Fruit fly (Drosophila melanogaster) whole organism, wandering third instar larva: ENCODE measurements around the gene alpha-Man-Ic.
A peak's percentile ranks its signal among the peaks of the same experiment; 100 is the strongest.

ENCODE experiments used
- CG32264 ChIP-seq: fragments of 200-800 bp; sonication (Bioruptor generic); optimal IDR thresholded peaks from 2 replicates; lab custom pipeline; 2016; ENCODE audit warnings: missing biosample characterization, missing genetic modification characterization
- CG9705 ChIP-seq: fragments of 200-800 bp; sonication (Bioruptor generic); optimal IDR thresholded peaks from 2 replicates; lab custom pipeline; 2018; ENCODE audit warnings: missing biosample characterization, mild to moderate bottlenecking, missing genetic modification characterization
- CrebA ChIP-seq: fragments of 200-800 bp; sonication (Bioruptor generic); optimal IDR thresholded peaks from 2 replicates; lab custom pipeline; 2016; ENCODE audit warnings: missing biosample characterization, mild to moderate bottlenecking, missing genetic modification characterization, borderline replicate concordance
- Dfd ChIP-seq: fragments of >200 bp; optimal IDR thresholded peaks from 2 replicates; lab custom pipeline; 2017; ENCODE audit warnings: missing biosample characterization, missing genetic modification characterization
- Dif ChIP-seq: fragments of 200-275, 200-300 bp; sonication (Bioruptor generic); optimal IDR thresholded peaks from 2 replicates; lab custom pipeline; 2018; ENCODE audit warnings: missing biosample characterization, missing genetic modification characterization; ENCODE audit not compliant: partially characterized antibody
- GATAd ChIP-seq: sonication (Bioruptor generic); optimal IDR thresholded peaks from 2 replicates; lab custom pipeline; 2016; ENCODE audit warnings: missing biosample characterization, missing genetic modification characterization
- Hnf4 ChIP-seq: fragments of 200-800 bp; sonication (Bioruptor generic); optimal IDR thresholded peaks from 2 replicates; lab custom pipeline; 2016; ENCODE audit warnings: missing biosample characterization, mild to moderate bottlenecking, missing genetic modification characterization
- Mio ChIP-seq: sonication (Bioruptor generic); optimal IDR thresholded peaks from 2 replicates; lab custom pipeline; 2016; ENCODE audit warnings: missing biosample characterization, missing genetic modification characterization
- Myc ChIP-seq: fragments of >200 bp; optimal IDR thresholded peaks from 2 replicates; lab custom pipeline; 2017
- OdsH ChIP-seq: fragments of 200-800 bp; sonication (Bioruptor generic); optimal IDR thresholded peaks from 2 replicates; lab custom pipeline; 2016; ENCODE audit warnings: missing biosample characterization, mild to moderate bottlenecking, missing genetic modification characterization
- Rel ChIP-seq, 2 experiments: fragments of 200-800 bp; sonication (Bioruptor generic) in 1 of 2; optimal IDR thresholded peaks; 2 replicates in 1 of 2; 3 replicates in 1 of 2; lab custom pipeline; 2016 to 2019; ENCODE audit warnings: mild to moderate bottlenecking in 2 of 2, missing biosample characterization in 2 of 2, missing genetic modification characterization in 2 of 2, moderate library complexity in 1 of 2
- Vsx2 ChIP-seq: fragments of 200-300, 225-300 bp; sonication (Bioruptor generic); optimal IDR thresholded peaks from 2 replicates; lab custom pipeline; 2018; ENCODE audit warnings: missing biosample characterization, missing genetic modification characterization; ENCODE audit not compliant: partially characterized antibody
- br ChIP-seq: fragments of 200-800 bp; sonication (Bioruptor generic); optimal IDR thresholded peaks from 2 replicates; lab custom pipeline; 2016; ENCODE audit warnings: missing biosample characterization, missing genetic modification characterization
- dl ChIP-seq, 2 experiments: fragments of 175-275, 200-275 bp in 1 of 2; fragments of 200-275 bp in 1 of 2; sonication (Bioruptor generic); optimal IDR thresholded peaks; lab custom pipeline; 2018; ENCODE audit warnings: mild to moderate bottlenecking in 2 of 2, missing biosample characterization in 2 of 2, missing genetic modification characterization in 2 of 2, moderate library complexity in 2 of 2; ENCODE audit not compliant: partially characterized antibody in 2 of 2, insufficient read depth in 1 of 2
- dmrt93B ChIP-seq: fragments of 200-800 bp; sonication (Bioruptor generic); optimal IDR thresholded peaks from 2 replicates; lab custom pipeline; 2018; ENCODE audit warnings: missing biosample characterization, mild to moderate bottlenecking, missing genetic modification characterization
- dsf ChIP-seq: sonication (Bioruptor generic); optimal IDR thresholded peaks from 2 replicates; lab custom pipeline; 2016; ENCODE audit warnings: missing biosample characterization, missing genetic modification characterization, borderline replicate concordance
- ey ChIP-seq: fragments of 200-800 bp; sonication (Bioruptor generic); optimal IDR thresholded peaks from 2 replicates; lab custom pipeline; 2016; ENCODE audit warnings: missing biosample characterization, missing genetic modification characterization
- foxo ChIP-seq, 2 experiments: fragments of 200-800 bp; sonication (Bioruptor generic); optimal IDR thresholded peaks; 2 replicates in 1 of 2; 3 replicates in 1 of 2; lab custom pipeline; 2016 to 2017; ENCODE audit warnings: missing biosample characterization in 2 of 2, missing genetic modification characterization in 2 of 2
- h ChIP-seq: fragments of 200-800 bp; sonication (Bioruptor generic); optimal IDR thresholded peaks from 3 replicates; lab custom pipeline; 2016; ENCODE audit warnings: missing biosample characterization, mild to moderate bottlenecking, missing genetic modification characterization
- lola ChIP-seq: fragments of >200 bp; optimal IDR thresholded peaks from 2 replicates; lab custom pipeline; 2017; ENCODE audit warnings: missing biosample characterization, missing genetic modification characterization
- psq ChIP-seq: fragments of 200-800 bp; sonication (Bioruptor generic); optimal IDR thresholded peaks from 3 replicates; lab custom pipeline; 2017; ENCODE audit warnings: missing biosample characterization, mild to moderate bottlenecking, missing genetic modification characterization, moderate library complexity
- rgr ChIP-seq: fragments of 200-800 bp; sonication (Bioruptor generic); optimal IDR thresholded peaks from 3 replicates; lab custom pipeline; 2016; ENCODE audit warnings: missing biosample characterization, mild to moderate bottlenecking, missing genetic modification characterization
- sage ChIP-seq: fragments of 200-800 bp; sonication (Bioruptor generic); optimal IDR thresholded peaks from 2 replicates; lab custom pipeline; 2016; ENCODE audit warnings: missing biosample characterization, mild to moderate bottlenecking, missing genetic modification characterization
- sv ChIP-seq: fragments of 200-800 bp; sonication (Bioruptor generic); optimal IDR thresholded peaks from 3 replicates; lab custom pipeline; 2016; ENCODE audit warnings: missing biosample characterization, missing genetic modification characterization
- tai ChIP-seq: sonication (Bioruptor generic); optimal IDR thresholded peaks from 2 replicates; lab custom pipeline; 2016; ENCODE audit warnings: missing biosample characterization, missing genetic modification characterization
- usp ChIP-seq: fragments of >200 bp; optimal IDR thresholded peaks from 2 replicates; lab custom pipeline; 2017; ENCODE audit warnings: missing biosample characterization, missing genetic modification characterization
- woc ChIP-seq: sonication (Bioruptor generic); optimal IDR thresholded peaks from 2 replicates; lab custom pipeline; 2016; ENCODE audit warnings: missing biosample characterization, mild to moderate bottlenecking, missing genetic modification characterization

alpha-Man-Ic gene

DNA sequence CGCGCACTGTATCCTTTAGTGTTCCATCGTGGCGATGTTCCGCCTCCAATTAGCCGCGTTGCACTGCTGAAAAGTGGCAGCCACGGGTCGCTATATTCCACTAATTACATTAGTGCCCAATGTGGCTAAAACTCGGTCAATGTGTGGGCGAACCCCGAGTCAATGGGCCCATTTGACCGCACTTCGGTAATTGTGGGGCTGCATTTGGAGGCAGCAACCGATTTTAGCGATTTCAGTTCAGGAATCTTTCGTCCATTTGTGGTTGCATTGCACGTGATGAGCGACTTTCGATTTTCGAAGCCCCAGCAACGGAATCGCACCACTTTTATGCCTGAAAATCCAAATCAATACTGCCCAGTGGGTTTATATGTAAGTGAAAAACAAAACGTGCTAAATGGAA lies 10.0 kb downstream of the alpha-Man-Ic start, which contains the start of gene trp:
Gene trp, minus strand, starts transcription at position 101 of the 400 bp plus-strand sequence.
- no peak for TF ChIP-seq foxo (GFP tag; optimal IDR thresholded peaks at IDR 0.05; lab: Kevin White, UChicago)
- no peak for TF ChIP-seq psq (GFP tag; lab: Kevin White, UChicago)
- TF ChIP-seq Mio (GFP tag; lab: Kevin White, UChicago) = no peak
- no peak for TF ChIP-seq Hnf4 (GFP tag; lab: Kevin White, UChicago)
- no peak for TF ChIP-seq usp (GFP tag; lab: Kevin White, UChicago)
- TF ChIP-seq CG32264 (GFP tag; lab: Kevin White, UChicago) = no peak
- no peak for TF ChIP-seq Dfd (GFP tag; lab: Kevin White, UChicago)
- no peak for TF ChIP-seq tai
- TF ChIP-seq lola (GFP tag; lab: Kevin White, UChicago) = no peak
- TF ChIP-seq CG9705 (GFP tag; lab: Kevin White, UChicago) = no peak
- TF ChIP-seq dsf (GFP tag; lab: Kevin White, UChicago) = no peak
- no peak for TF ChIP-seq Myc
- no peak for TF ChIP-seq br (GFP tag; lab: Kevin White, UChicago)
- TF ChIP-seq OdsH (GFP tag; lab: Kevin White, UChicago) = no peak

DNA sequence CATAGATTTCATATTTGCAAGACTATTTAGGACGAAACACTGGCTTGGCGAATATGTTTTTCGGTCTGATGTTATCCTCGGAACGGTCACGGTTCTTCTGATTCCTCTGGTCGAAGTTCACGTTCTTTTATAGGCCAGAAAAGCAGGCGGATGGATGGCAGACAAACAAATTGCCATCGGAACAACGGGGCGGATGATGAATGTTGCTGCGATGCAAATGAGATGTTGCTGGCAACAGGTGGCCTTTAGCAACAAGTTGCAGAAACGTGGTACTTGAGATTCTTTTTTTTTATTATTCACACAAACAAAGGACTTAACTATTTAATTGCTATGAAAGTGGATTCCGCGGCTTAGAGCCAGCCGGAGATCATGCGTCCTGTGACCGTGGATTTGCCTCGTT lies 15.9 kb downstream of the alpha-Man-Ic start, which contains the start of gene Capa:
Gene Capa, minus strand, starts transcription at position 101 of the 400 bp plus-strand sequence.
- TF ChIP-seq tai (no peak), GATAd (GFP tag; lab: Kevin White, UChicago) (no peak), rgr (GFP tag; lab: Kevin White, UChicago) (no peak), sage (GFP tag; lab: Kevin White, UChicago) (no peak), lola (GFP tag; lab: Kevin White, UChicago) (no peak), CrebA (no peak), Dif (GFP tag; lab: Kevin White, UChicago) (no peak)

DNA sequence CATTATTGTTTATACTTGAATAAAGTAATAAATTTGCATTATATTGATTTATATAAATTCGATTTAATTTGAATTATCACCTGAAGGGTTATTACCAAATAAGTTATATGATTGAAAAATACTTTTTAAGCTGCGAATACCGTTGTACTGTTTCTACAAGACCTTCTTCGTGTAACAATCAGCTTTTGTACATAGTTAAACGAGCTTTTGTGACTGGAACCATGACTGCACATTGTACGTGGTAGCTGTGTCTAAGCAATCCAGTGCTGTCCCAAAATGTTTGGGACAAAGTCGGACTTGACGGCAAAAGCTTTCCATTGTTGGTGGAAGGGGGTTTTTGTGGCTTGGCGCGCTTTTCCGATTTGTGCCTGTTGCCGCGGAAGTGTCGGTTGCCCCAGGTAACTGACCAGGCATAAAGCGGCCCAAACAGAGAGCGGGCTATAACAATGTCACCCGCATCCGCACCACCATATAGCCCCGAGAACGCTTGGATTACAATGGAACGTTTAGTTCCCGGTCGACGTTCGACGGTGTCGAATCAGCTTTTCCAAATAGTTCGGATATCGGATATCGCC lies 22.5 kb downstream of the alpha-Man-Ic start, which contains the start of gene CG31036:
Gene CG31036, plus strand, starts transcription at position 507 of the 575 bp plus-strand sequence.
- TF ChIP-seq usp (GFP tag; lab: Kevin White, UChicago) (no peak), Dfd (GFP tag; lab: Kevin White, UChicago) (no peak), Hnf4 (GFP tag; lab: Kevin White, UChicago) (no peak), psq (GFP tag; lab: Kevin White, UChicago) (no peak), br (GFP tag; lab: Kevin White, UChicago) (no peak), dl (GFP tag; optimal IDR thresholded peaks at IDR 0.05; lab: Kevin White, UChicago; ENCODE audit: insufficient read depth in 1 of 2, partially characterized antibody in 2 of 2) (no peak), dsf (GFP tag; lab: Kevin White, UChicago) (no peak), dmrt93B (GFP tag; lab: Kevin White, UChicago) (no peak), OdsH (GFP tag; lab: Kevin White, UChicago) (no peak), foxo (GFP tag; optimal IDR thresholded peaks at IDR 0.05; lab: Kevin White, UChicago) (no peak), tai (no peak), rgr (GFP tag; lab: Kevin White, UChicago) (no peak), h (no peak), Rel (GFP tag; optimal IDR thresholded peaks at IDR 0.05; lab: Kevin White, UChicago) (no peak), Rel (tag; optimal IDR thresholded peaks at IDR 0.05; lab: Kevin White, UChicago) (no peak), ey (no peak), Dif (GFP tag; lab: Kevin White, UChicago) (no peak), CG9705 (GFP tag; lab: Kevin White, UChicago) (no peak), Vsx2 (no peak), sv (GFP tag; lab: Kevin White, UChicago) (no peak)

DNA sequence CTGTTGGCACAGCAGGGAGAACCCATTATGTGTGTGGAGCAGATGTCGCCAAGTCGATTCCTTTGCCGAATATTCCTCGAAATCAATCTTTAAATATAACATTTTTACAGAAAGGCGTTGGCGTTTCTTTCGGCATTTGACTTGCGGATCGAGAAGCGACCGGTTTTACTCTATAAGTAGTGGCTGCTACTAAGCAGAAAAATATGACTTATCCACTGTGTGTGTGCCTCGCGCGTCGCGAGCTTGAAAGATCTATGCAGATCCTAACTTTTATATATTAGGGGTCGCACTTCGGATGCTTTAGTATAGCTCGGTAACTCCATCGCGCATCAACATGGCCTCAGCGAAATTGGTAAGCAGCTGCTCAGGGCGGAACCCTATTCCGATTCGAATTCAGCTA lies 25.0 kb downstream of the alpha-Man-Ic start, which contains the start of gene CG15515:
Gene CG15515, plus strand, starts transcription at position 301 of the 400 bp plus-strand sequence.
- TF ChIP-seq woc (no peak), br (GFP tag; lab: Kevin White, UChicago) (no peak), Dif (GFP tag; lab: Kevin White, UChicago) (no peak), lola (GFP tag; lab: Kevin White, UChicago) (no peak)

DNA sequence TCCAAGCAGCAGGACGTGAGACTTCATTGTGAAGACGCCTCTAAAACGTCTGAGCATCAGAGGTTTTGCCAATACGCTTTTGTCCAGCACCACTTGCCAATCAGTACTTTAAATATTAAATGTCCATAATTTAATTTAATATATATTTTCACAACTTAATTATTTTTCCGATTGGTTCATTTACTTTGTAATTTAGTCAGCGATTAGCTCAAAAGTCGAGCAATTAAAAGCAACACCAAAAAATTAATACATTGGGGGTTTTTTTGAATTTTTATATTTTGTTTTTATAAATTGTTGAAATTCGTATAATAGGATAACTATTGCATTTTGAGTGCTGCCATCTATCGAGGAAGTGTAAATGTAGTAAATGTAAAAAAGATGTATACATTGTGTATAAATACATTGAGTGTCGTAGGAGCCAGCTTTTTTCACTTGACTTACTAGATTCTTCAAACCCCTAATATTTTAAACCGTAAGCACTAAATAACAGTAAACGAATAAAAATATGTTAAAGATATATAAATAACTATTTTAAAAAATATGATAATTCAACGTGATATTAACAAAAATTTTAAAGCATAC lies 26.3 kb downstream of the alpha-Man-Ic start, which contains the start of gene CG15517:
Gene CG15517, minus strand, starts transcription at position 51 of the 582 bp plus-strand sequence.
- TF ChIP-seq Dif (GFP tag; lab: Kevin White, UChicago) (peak; percentile 29), Myc (peak; percentile 44), Vsx2 (peak; percentile 12), rgr (GFP tag; lab: Kevin White, UChicago) (no peak), dl (GFP tag; optimal IDR thresholded peaks at IDR 0.05; lab: Kevin White, UChicago; ENCODE audit: insufficient read depth in 1 of 2, partially characterized antibody in 2 of 2) (peak in 1 of 2 experiments; percentile 7), GATAd (GFP tag; lab: Kevin White, UChicago) (no peak)
